Fruit fly (Drosophila melanogaster) whole organism, wandering third instar larva: ENCODE results near the gene Bap60.

Experiments
- Abd-B ChIP-seq: fragments of >200 bp; optimal IDR thresholded peaks from 2 replicates; lab custom pipeline; 2017; ENCODE audit warnings: missing biosample characterization, missing genetic modification characterization
- CG32264 ChIP-seq: fragments of 200-800 bp; sonication (Bioruptor generic); optimal IDR thresholded peaks from 2 replicates; lab custom pipeline; 2016; ENCODE audit warnings: missing biosample characterization, missing genetic modification characterization
- CG9705 ChIP-seq: fragments of 200-800 bp; sonication (Bioruptor generic); optimal IDR thresholded peaks from 2 replicates; lab custom pipeline; 2018; ENCODE audit warnings: missing biosample characterization, mild to moderate bottlenecking, missing genetic modification characterization
- CrebA ChIP-seq: fragments of 200-800 bp; sonication (Bioruptor generic); optimal IDR thresholded peaks from 2 replicates; lab custom pipeline; 2016; ENCODE audit warnings: missing biosample characterization, mild to moderate bottlenecking, missing genetic modification characterization, borderline replicate concordance
- Dfd ChIP-seq: fragments of >200 bp; optimal IDR thresholded peaks from 2 replicates; lab custom pipeline; 2017; ENCODE audit warnings: missing biosample characterization, missing genetic modification characterization
- Dif ChIP-seq: fragments of 200-275, 200-300 bp; sonication (Bioruptor generic); optimal IDR thresholded peaks from 2 replicates; lab custom pipeline; 2018; ENCODE audit warnings: missing biosample characterization, missing genetic modification characterization; ENCODE audit not compliant: partially characterized antibody
- GATAd ChIP-seq: sonication (Bioruptor generic); optimal IDR thresholded peaks from 2 replicates; lab custom pipeline; 2016; ENCODE audit warnings: missing biosample characterization, missing genetic modification characterization
- HLH106 ChIP-seq: fragments of 200-800 bp; optimal IDR thresholded peaks from 3 replicates; lab custom pipeline; 2019; ENCODE audit warnings: missing biosample characterization, mild to moderate bottlenecking, missing genetic modification characterization, moderate library complexity
- Hnf4 ChIP-seq: fragments of 200-800 bp; sonication (Bioruptor generic); optimal IDR thresholded peaks from 2 replicates; lab custom pipeline; 2016; ENCODE audit warnings: missing biosample characterization, mild to moderate bottlenecking, missing genetic modification characterization
- Hr83 ChIP-seq: fragments of 200-300 bp; sonication (Bioruptor generic); optimal IDR thresholded peaks from 2 replicates; lab custom pipeline; 2016; ENCODE audit warnings: missing biosample characterization, mild to moderate bottlenecking, missing genetic modification characterization, moderate library complexity; ENCODE audit not compliant: poor library complexity, severe bottlenecking
- Jra ChIP-seq: sonication (Bioruptor generic); optimal IDR thresholded peaks from 2 replicates; lab custom pipeline; 2016; ENCODE audit warnings: missing biosample characterization, missing genetic modification characterization
- Mio ChIP-seq: sonication (Bioruptor generic); optimal IDR thresholded peaks from 2 replicates; lab custom pipeline; 2016; ENCODE audit warnings: missing biosample characterization, missing genetic modification characterization
- N ChIP-seq: fragments of >200 bp; optimal IDR thresholded peaks from 2 replicates; lab custom pipeline; 2018; ENCODE audit warnings: missing biosample characterization, missing external identifiers, missing genetic modification characterization
- OdsH ChIP-seq: fragments of 200-800 bp; sonication (Bioruptor generic); optimal IDR thresholded peaks from 2 replicates; lab custom pipeline; 2016; ENCODE audit warnings: missing biosample characterization, mild to moderate bottlenecking, missing genetic modification characterization
- Rel ChIP-seq, 2 experiments: fragments of 200-800 bp; sonication (Bioruptor generic) in 1 of 2; optimal IDR thresholded peaks; 2 replicates in 1 of 2; 3 replicates in 1 of 2; lab custom pipeline; 2016 to 2019; ENCODE audit warnings: mild to moderate bottlenecking in 2 of 2, missing biosample characterization in 2 of 2, missing genetic modification characterization in 2 of 2, moderate library complexity in 1 of 2
- Sp1 ChIP-seq: fragments of 200-800 bp; sonication (Bioruptor generic); optimal IDR thresholded peaks from 3 replicates; lab custom pipeline; 2019; ENCODE audit warnings: missing biosample characterization, mild to moderate bottlenecking, missing genetic modification characterization, moderate library complexity
- Vsx2 ChIP-seq: fragments of 200-300, 225-300 bp; sonication (Bioruptor generic); optimal IDR thresholded peaks from 2 replicates; lab custom pipeline; 2018; ENCODE audit warnings: missing biosample characterization, missing genetic modification characterization; ENCODE audit not compliant: partially characterized antibody
- br ChIP-seq: fragments of 200-800 bp; sonication (Bioruptor generic); optimal IDR thresholded peaks from 2 replicates; lab custom pipeline; 2016; ENCODE audit warnings: missing biosample characterization, missing genetic modification characterization
- brk ChIP-seq: fragments of 200-800 bp; sonication (Bioruptor generic); optimal IDR thresholded peaks from 2 replicates; lab custom pipeline; 2016; ENCODE audit warnings: missing biosample characterization, mild to moderate bottlenecking, missing genetic modification characterization
- dl ChIP-seq, 2 experiments: fragments of 175-275, 200-275 bp in 1 of 2; fragments of 200-275 bp in 1 of 2; sonication (Bioruptor generic); optimal IDR thresholded peaks; lab custom pipeline; 2018; ENCODE audit warnings: mild to moderate bottlenecking in 2 of 2, missing biosample characterization in 2 of 2, missing genetic modification characterization in 2 of 2, moderate library complexity in 2 of 2; ENCODE audit not compliant: partially characterized antibody in 2 of 2, insufficient read depth in 1 of 2
- dmrt93B ChIP-seq: fragments of 200-800 bp; sonication (Bioruptor generic); optimal IDR thresholded peaks from 2 replicates; lab custom pipeline; 2018; ENCODE audit warnings: missing biosample characterization, mild to moderate bottlenecking, missing genetic modification characterization
- dsf ChIP-seq: sonication (Bioruptor generic); optimal IDR thresholded peaks from 2 replicates; lab custom pipeline; 2016; ENCODE audit warnings: missing biosample characterization, missing genetic modification characterization, borderline replicate concordance
- ey ChIP-seq: fragments of 200-800 bp; sonication (Bioruptor generic); optimal IDR thresholded peaks from 2 replicates; lab custom pipeline; 2016; ENCODE audit warnings: missing biosample characterization, missing genetic modification characterization
- foxo ChIP-seq, 2 experiments: fragments of 200-800 bp; sonication (Bioruptor generic); optimal IDR thresholded peaks; 2 replicates in 1 of 2; 3 replicates in 1 of 2; lab custom pipeline; 2016 to 2017; ENCODE audit warnings: missing biosample characterization in 2 of 2, missing genetic modification characterization in 2 of 2
- fru ChIP-seq: fragments of 200-800 bp; sonication (Bioruptor generic); optimal IDR thresholded peaks from 3 replicates; lab custom pipeline; 2016; ENCODE audit warnings: missing biosample characterization, mild to moderate bottlenecking, missing genetic modification characterization
- h ChIP-seq: fragments of 200-800 bp; sonication (Bioruptor generic); optimal IDR thresholded peaks from 3 replicates; lab custom pipeline; 2016; ENCODE audit warnings: missing biosample characterization, mild to moderate bottlenecking, missing genetic modification characterization
- pan ChIP-seq: fragments of >200 bp; optimal IDR thresholded peaks from 2 replicates; lab custom pipeline; 2017
- psq ChIP-seq: fragments of 200-800 bp; sonication (Bioruptor generic); optimal IDR thresholded peaks from 3 replicates; lab custom pipeline; 2017; ENCODE audit warnings: missing biosample characterization, mild to moderate bottlenecking, missing genetic modification characterization, moderate library complexity
- rgr ChIP-seq: fragments of 200-800 bp; sonication (Bioruptor generic); optimal IDR thresholded peaks from 3 replicates; lab custom pipeline; 2016; ENCODE audit warnings: missing biosample characterization, mild to moderate bottlenecking, missing genetic modification characterization
- sage ChIP-seq: fragments of 200-800 bp; sonication (Bioruptor generic); optimal IDR thresholded peaks from 2 replicates; lab custom pipeline; 2016; ENCODE audit warnings: missing biosample characterization, mild to moderate bottlenecking, missing genetic modification characterization
- sv ChIP-seq: fragments of 200-800 bp; sonication (Bioruptor generic); optimal IDR thresholded peaks from 3 replicates; lab custom pipeline; 2016; ENCODE audit warnings: missing biosample characterization, missing genetic modification characterization
- tai ChIP-seq: sonication (Bioruptor generic); optimal IDR thresholded peaks from 2 replicates; lab custom pipeline; 2016; ENCODE audit warnings: missing biosample characterization, missing genetic modification characterization
- usp ChIP-seq: fragments of >200 bp; optimal IDR thresholded peaks from 2 replicates; lab custom pipeline; 2017; ENCODE audit warnings: missing biosample characterization, missing genetic modification characterization
- woc ChIP-seq: sonication (Bioruptor generic); optimal IDR thresholded peaks from 2 replicates; lab custom pipeline; 2016; ENCODE audit warnings: missing biosample characterization, mild to moderate bottlenecking, missing genetic modification characterization

Bap60 gene

DNA sequence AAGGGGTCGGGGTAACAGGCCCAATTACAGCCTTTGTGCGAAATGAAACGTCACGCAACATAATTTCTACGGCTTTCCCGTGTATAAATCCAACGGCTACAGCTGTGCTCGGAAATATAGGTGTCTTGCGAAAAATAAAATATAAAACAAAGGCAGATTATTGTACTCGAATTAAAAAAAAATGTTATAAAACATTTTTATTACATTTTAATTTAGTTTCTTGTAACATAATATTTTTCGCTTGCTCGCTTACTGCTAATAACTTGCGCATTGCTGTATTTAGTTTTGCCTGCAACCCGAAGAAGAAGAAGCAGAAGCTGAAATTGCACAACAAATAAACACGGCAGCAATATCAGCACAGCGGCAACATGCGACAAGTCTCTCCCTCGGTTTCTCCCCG lies 16.2 kb downstream of the Bap60 start (continued):
- no peak for TF ChIP-seq usp (GFP tag; lab: Kevin White, UChicago)
- TF ChIP-seq GATAd (GFP tag; lab: Kevin White, UChicago), result no peak
- TF ChIP-seq foxo (GFP tag; optimal IDR thresholded peaks at IDR 0.05; lab: Kevin White, UChicago), result peak in 1 of 2 experiments; percentile 50
- TF ChIP-seq HLH106, result peak; percentile 52
- TF ChIP-seq Vsx2, result no peak
- peak; percentile 6 for TF ChIP-seq br (GFP tag; lab: Kevin White, UChicago)
- no peak for TF ChIP-seq Mio (GFP tag; lab: Kevin White, UChicago)
- no peak for TF ChIP-seq pan (lab: Kevin White, UChicago)
- no peak for TF ChIP-seq tai (GFP tag; lab: Kevin White, UChicago)
- TF ChIP-seq sage (GFP tag; lab: Kevin White, UChicago), result no peak
- TF ChIP-seq Hnf4 (GFP tag; lab: Kevin White, UChicago), result peak; percentile 18
- TF ChIP-seq Hr83, result no peak
- peak; percentile 27 for TF ChIP-seq OdsH (GFP tag; lab: Kevin White, UChicago)
- TF ChIP-seq Dfd (GFP tag; lab: Kevin White, UChicago), result no peak
- TF ChIP-seq CG32264 (GFP tag; lab: Kevin White, UChicago), result no peak
- no peak for TF ChIP-seq woc (GFP tag; lab: Kevin White, UChicago)
- TF ChIP-seq Jra (GFP tag; lab: Kevin White, UChicago), result no peak
- TF ChIP-seq Abd-B (GFP tag; lab: Kevin White, UChicago), result no peak

DNA sequence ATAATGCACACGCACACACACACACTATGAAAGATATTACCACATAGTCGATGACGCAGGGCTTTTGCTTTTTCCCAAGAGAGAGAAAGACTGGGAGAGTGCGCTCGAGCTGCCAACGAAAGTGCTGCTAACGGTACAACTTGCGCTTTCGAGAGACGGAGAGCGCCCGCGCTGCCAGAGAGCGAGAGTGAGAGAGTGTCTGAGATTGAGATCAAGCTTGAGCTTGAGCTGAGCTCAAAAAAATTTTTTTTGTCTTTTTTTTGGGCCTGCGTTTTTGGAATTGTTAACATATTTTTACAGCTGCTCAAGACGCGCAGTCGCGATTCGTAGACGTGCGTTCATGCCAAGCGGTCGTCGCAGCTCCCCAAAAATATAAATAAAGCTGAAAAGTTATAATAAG lies 20.4 kb downstream of the Bap60 start, which contains the start of gene CG32645:
Gene CG32645 (plus strand): TSS at position 313 of the 400 bp plus-strand sequence.
- TF ChIP-seq dl (GFP tag; optimal IDR thresholded peaks at IDR 0.05; lab: Kevin White, UChicago; ENCODE audit: insufficient read depth in 1 of 2, partially characterized antibody in 2 of 2) (peak in 1 of 2 experiments; percentile 13), brk (no peak)
- TF ChIP-seq, all 38 proteins: peak for 1

DNA sequence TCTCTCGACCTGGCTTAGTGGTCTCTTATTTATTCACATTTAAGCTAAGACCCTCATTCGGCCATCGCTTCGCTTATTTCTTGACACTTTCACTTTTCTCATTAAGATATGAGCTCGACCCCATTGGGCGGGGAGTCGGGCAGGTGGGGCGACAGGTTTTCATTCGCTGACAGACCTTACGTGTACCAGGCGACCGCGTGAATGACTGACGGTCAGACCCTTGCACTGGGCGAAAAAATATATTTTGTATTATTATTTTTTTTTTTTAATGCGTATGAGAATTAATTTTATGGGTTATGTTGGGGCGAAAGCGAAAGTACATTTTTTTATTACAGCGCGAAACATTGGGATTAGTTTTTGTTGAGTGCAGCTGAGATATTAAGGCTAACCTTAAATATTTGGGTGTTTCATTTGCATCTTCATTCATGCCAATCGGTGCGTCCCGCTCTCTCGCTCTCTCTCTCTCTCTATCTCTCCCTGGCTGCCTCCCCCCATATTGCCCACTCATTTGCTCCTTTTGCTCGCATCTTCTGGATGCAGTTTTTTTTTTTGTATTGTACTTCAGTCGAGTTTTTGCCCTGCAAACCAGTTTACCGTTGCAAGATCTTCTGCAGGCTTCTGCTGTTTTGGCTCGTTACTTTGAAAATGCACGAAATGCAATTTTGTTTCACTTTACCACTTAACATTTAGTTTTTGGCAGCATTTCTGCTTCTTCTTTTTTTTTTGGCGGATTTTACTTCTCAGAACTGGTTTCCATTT lies 22.2 kb downstream of the Bap60 start:
- peak; percentile 41 for TF ChIP-seq sage (GFP tag; lab: Kevin White, UChicago)
- peak; percentile 61 for TF ChIP-seq HLH106
- TF ChIP-seq Vsx2, result no peak
- peak; percentile 19 for TF ChIP-seq br (GFP tag; lab: Kevin White, UChicago)
- TF ChIP-seq woc (GFP tag; lab: Kevin White, UChicago), result peak; percentile 27
- TF ChIP-seq CrebA (GFP tag; lab: Kevin White, UChicago), result peak; percentile 51
- no peak for TF ChIP-seq usp (GFP tag; lab: Kevin White, UChicago)
- TF ChIP-seq Dif (GFP tag; lab: Kevin White, UChicago), result no peak
- TF ChIP-seq tai (GFP tag; lab: Kevin White, UChicago), result no peak
- TF ChIP-seq CG32264 (GFP tag; lab: Kevin White, UChicago), result no peak
- peak; percentile 75 for TF ChIP-seq Sp1
- peak in 1 of 2 experiments; percentile 89 for TF ChIP-seq foxo (GFP tag; optimal IDR thresholded peaks at IDR 0.05; lab: Kevin White, UChicago)
- no peak for TF ChIP-seq GATAd (GFP tag; lab: Kevin White, UChicago)
- no peak for TF ChIP-seq sv (GFP tag; lab: Kevin White, UChicago)
- peak; percentile 6 for TF ChIP-seq ey
- peak in 1 of 2 experiments; percentile 8 for TF ChIP-seq dl (GFP tag; optimal IDR thresholded peaks at IDR 0.05; lab: Kevin White, UChicago; ENCODE audit: insufficient read depth in 1 of 2, partially characterized antibody in 2 of 2)
- no peak for TF ChIP-seq brk
- peak; percentile 29 for TF ChIP-seq dmrt93B
- TF ChIP-seq Rel (GFP tag; optimal IDR thresholded peaks at IDR 0.05; lab: Kevin White, UChicago), result peak; percentile 54
- no peak for TF ChIP-seq Rel (tag; optimal IDR thresholded peaks at IDR 0.05; lab: Kevin White, UChicago)
- TF ChIP-seq N (GFP tag; lab: Kevin White, UChicago), result no peak
- TF ChIP-seq CG9705 (GFP tag; lab: Kevin White, UChicago), result no peak
- peak; percentile 21 for TF ChIP-seq rgr
- TF ChIP-seq fru (GFP tag; lab: Kevin White, UChicago), result peak; percentile 90
- TF ChIP-seq OdsH (GFP tag; lab: Kevin White, UChicago), result peak; percentile 60
- peak; percentile 88 for TF ChIP-seq h
- TF ChIP-seq Abd-B (GFP tag; lab: Kevin White, UChicago), result no peak
- TF ChIP-seq Dfd (GFP tag; lab: Kevin White, UChicago), result no peak
- peak; percentile 35 for TF ChIP-seq Hnf4 (GFP tag; lab: Kevin White, UChicago)
- TF ChIP-seq dsf (GFP tag; lab: Kevin White, UChicago), result no peak
- TF ChIP-seq psq (GFP tag; lab: Kevin White, UChicago), result peak; percentile 86
